Fruit fly (Drosophila melanogaster) whole organism, embryonic: ENCODE data around the gene CG15336.

Experiments
- B-H2 ChIP-seq: fragments of 200-800 bp; sonication (Bioruptor generic); optimal IDR thresholded peaks from 2 replicates; lab custom pipeline; 2018; ENCODE audit warnings: missing biosample characterization, mild to moderate bottlenecking, missing genetic modification characterization
- Bgb ChIP-seq: fragments of 200-800 bp; sonication (Bioruptor generic); IDR thresholded peaks from 2 replicates; pipeline ENCODE4 v1.3.6; 2022; ENCODE audit warnings: missing biosample characterization, missing genetic modification characterization; ENCODE audit not compliant: partially characterized antibody
- CG10321 ChIP-seq: fragments of 200-800 bp; sonication (Bioruptor generic); IDR thresholded peaks from 2 replicates; pipeline ENCODE4 v1.3.6; 2022; ENCODE audit warnings: missing biosample characterization, missing genetic modification characterization
- CG11695 ChIP-seq: fragments of 200-800 bp; sonication (Bioruptor generic); IDR thresholded peaks from 3 replicates; pipeline ENCODE4 v1.3.6; 2022; ENCODE audit warnings: missing biosample characterization, missing genetic modification characterization
- CG11723 ChIP-seq: fragments of 200-800 bp; sonication (Bioruptor generic); optimal IDR thresholded peaks from 2 replicates; lab custom pipeline; 2017; ENCODE audit warnings: missing biosample characterization, mild to moderate bottlenecking, missing genetic modification characterization
- CG13287 ChIP-seq: fragments of 200-800 bp; sonication (Bioruptor generic); IDR thresholded peaks from 2 replicates; pipeline ENCODE4 v1.3.6; 2022; ENCODE audit warnings: missing biosample characterization, missing genetic modification characterization; ENCODE audit not compliant: partially characterized antibody
- CG15011 ChIP-seq: fragments of 200-800 bp; sonication (Bioruptor generic); optimal IDR thresholded peaks from 3 replicates; lab custom pipeline; 2018; ENCODE audit warnings: missing biosample characterization, mild to moderate bottlenecking, missing genetic modification characterization
- CG15514 ChIP-seq: fragments of 200-800 bp; sonication (Bioruptor generic); optimal IDR thresholded peaks from 3 replicates; lab custom pipeline; 2017; ENCODE audit warnings: missing biosample characterization, missing genetic modification characterization, mild to moderate bottlenecking, moderate library complexity, missing genetic modification reagents
- CG16813 ChIP-seq: fragments of 200-800 bp; sonication (Bioruptor generic); IDR thresholded peaks from 3 replicates; pipeline ENCODE4 v1.3.6; 2022; ENCODE audit warnings: missing biosample characterization, missing genetic modification characterization; ENCODE audit not compliant: partially characterized antibody
- CG17802 ChIP-seq: fragments of 200-800 bp; sonication (Bioruptor generic); optimal IDR thresholded peaks from 2 replicates; lab custom pipeline; 2018; ENCODE audit warnings: missing biosample characterization, mild to moderate bottlenecking, missing genetic modification characterization, moderate library complexity
- CG2875 ChIP-seq: fragments of 200-800 bp; sonication (Bioruptor generic); optimal IDR thresholded peaks from 2 replicates; lab custom pipeline; 2017; ENCODE audit warnings: missing biosample characterization, mild to moderate bottlenecking, missing genetic modification characterization, missing genetic modification reagents
- CG30020 ChIP-seq: fragments of 200-800 bp; optimal IDR thresholded peaks from 2 replicates; lab custom pipeline; 2019; ENCODE audit warnings: missing biosample characterization, mild to moderate bottlenecking, missing genetic modification characterization, moderate library complexity
- CG33213 ChIP-seq: fragments of 200-800 bp; sonication (Bioruptor generic); optimal IDR thresholded peaks from 3 replicates; lab custom pipeline; 2016; ENCODE audit warnings: missing biosample characterization, missing genetic modification characterization
- CG4820 ChIP-seq: fragments of 200-800 bp; sonication (Bioruptor generic); optimal IDR thresholded peaks from 3 replicates; lab custom pipeline; 2016; ENCODE audit warnings: missing biosample characterization, missing genetic modification characterization
- CG5953 ChIP-seq: fragments of 200-800 bp; sonication (Bioruptor generic); IDR thresholded peaks from 2 replicates; pipeline ENCODE4 v1.3.6; 2022; ENCODE audit warnings: missing biosample characterization, missing genetic modification characterization
- CG6272 ChIP-seq: fragments of 200-800 bp; sonication (Bioruptor generic); IDR thresholded peaks from 2 replicates; pipeline ENCODE4 v1.3.6; 2022; ENCODE audit warnings: missing biosample characterization, missing genetic modification characterization
- CG8290 ChIP-seq, 3 experiments: fragments of 200-800 bp; sonication (Bioruptor generic); optimal IDR thresholded peaks; 2 replicates each; lab custom pipeline; 2016 to 2019; ENCODE audit warnings: missing biosample characterization in 3 of 3, missing genetic modification characterization in 3 of 3, mild to moderate bottlenecking in 2 of 3, moderate library complexity in 1 of 3
- CG9797 ChIP-seq: fragments of 200-800 bp; sonication (Bioruptor generic); optimal IDR thresholded peaks from 3 replicates; lab custom pipeline; 2018; ENCODE audit warnings: missing biosample characterization, mild to moderate bottlenecking, missing genetic modification characterization
- Camta ChIP-seq: fragments of 200-800 bp; sonication (Bioruptor generic); optimal IDR thresholded peaks from 2 replicates; lab custom pipeline; 2016; ENCODE audit warnings: missing biosample characterization, missing genetic modification characterization
- Dll ChIP-seq: fragments of 200-800 bp; sonication (Bioruptor generic); IDR thresholded peaks from 4 replicates; pipeline ENCODE4 v1.3.6; 2022; ENCODE audit warnings: missing biosample characterization, missing genetic modification characterization; ENCODE audit not compliant: partially characterized antibody
- E2f2 ChIP-seq: fragments of 200-800 bp; sonication (Bioruptor generic); IDR thresholded peaks from 2 replicates; pipeline ENCODE4 v1.3.6; 2022; ENCODE audit warnings: missing biosample characterization, missing genetic modification characterization
- Elba2 ChIP-seq: fragments of 200-800 bp; sonication (Bioruptor generic); optimal IDR thresholded peaks from 3 replicates; lab custom pipeline; 2016; ENCODE audit warnings: missing biosample characterization, missing genetic modification characterization
- Ets97D ChIP-seq: fragments of 200-800 bp; sonication (Bioruptor generic); optimal IDR thresholded peaks from 3 replicates; lab custom pipeline; 2016; ENCODE audit warnings: missing biosample characterization, missing genetic modification characterization
- Hmr ChIP-seq: fragments of 200-800 bp; sonication (Bioruptor generic); optimal IDR thresholded peaks from 3 replicates; lab custom pipeline; 2017; ENCODE audit warnings: mild to moderate bottlenecking, missing biosample characterization, missing genetic modification reagents, missing genetic modification characterization
- Hr3 ChIP-seq: fragments of 200-800 bp; sonication (Bioruptor generic); optimal IDR thresholded peaks from 3 replicates; lab custom pipeline; 2016; ENCODE audit warnings: missing biosample characterization, missing genetic modification characterization
- Hsf ChIP-seq: fragments of 200-800 bp; sonication (Bioruptor generic); optimal IDR thresholded peaks from 3 replicates; lab custom pipeline; 2016; ENCODE audit warnings: missing biosample characterization, missing genetic modification characterization
- Mad ChIP-seq: fragments of 200-800 bp; sonication (Bioruptor generic); optimal IDR thresholded peaks from 2 replicates; lab custom pipeline; 2016; ENCODE audit warnings: missing biosample characterization, missing genetic modification characterization
- Meics ChIP-seq: fragments of 200-800 bp; sonication (Bioruptor generic); optimal IDR thresholded peaks from 2 replicates; lab custom pipeline; 2017; ENCODE audit warnings: missing biosample characterization, mild to moderate bottlenecking, missing genetic modification characterization
- Opbp ChIP-seq: fragments of 200-800 bp; sonication (Bioruptor generic); IDR thresholded peaks from 3 replicates; pipeline ENCODE4 v1.3.6; 2022; ENCODE audit warnings: missing biosample characterization, missing genetic modification characterization; ENCODE audit not compliant: partially characterized antibody
- Side ChIP-seq: fragments of 200-800 bp; sonication (Bioruptor generic); optimal IDR thresholded peaks from 2 replicates; lab custom pipeline; 2016; ENCODE audit warnings: missing biosample characterization, missing genetic modification characterization
- Sox102F ChIP-seq: fragments of 200-800 bp; sonication (Bioruptor generic); optimal IDR thresholded peaks from 2 replicates; lab custom pipeline; 2018; ENCODE audit warnings: missing biosample characterization, mild to moderate bottlenecking, missing genetic modification characterization, moderate library complexity
- TFAM ChIP-seq: fragments of 200-800 bp; sonication (Bioruptor generic); optimal IDR thresholded peaks from 2 replicates; lab custom pipeline; 2017; ENCODE audit warnings: missing biosample characterization, missing genetic modification characterization, inconsistent platforms
- ab ChIP-seq: fragments of 200-800 bp; sonication (Bioruptor generic); optimal IDR thresholded peaks from 2 replicates; lab custom pipeline; 2016; ENCODE audit warnings: missing biosample characterization, missing genetic modification characterization
- abd-A ChIP-seq: fragments of 200-800 bp; sonication (Bioruptor generic); optimal IDR thresholded peaks from 3 replicates; lab custom pipeline; 2019; ENCODE audit warnings: missing biosample characterization, mild to moderate bottlenecking, missing genetic modification characterization, moderate library complexity
- bsh ChIP-seq, 2 experiments: fragments of 200-800 bp; sonication (Bioruptor generic); optimal IDR thresholded peaks; 2 replicates each; lab custom pipeline; 2017 to 2018; ENCODE audit warnings: mild to moderate bottlenecking in 2 of 2, missing biosample characterization in 2 of 2, missing genetic modification characterization in 2 of 2, moderate library complexity in 1 of 2
- cad ChIP-seq: fragments of >200 bp; optimal IDR thresholded peaks from 2 replicates; lab custom pipeline; 2017; ENCODE audit warnings: missing biosample characterization, missing genetic modification characterization
- cas ChIP-seq: fragments of 200-800 bp; sonication (Bioruptor generic); IDR thresholded peaks from 2 replicates; pipeline ENCODE4 v1.3.6; 2022; ENCODE audit warnings: missing biosample characterization, missing genetic modification characterization
- crol ChIP-seq: fragments of 200-800 bp; sonication (Bioruptor generic); IDR thresholded peaks from 2 replicates; pipeline ENCODE4 v1.3.6; 2022; ENCODE audit warnings: missing biosample characterization, missing genetic modification characterization
- ewg ChIP-seq: fragments of 200-800 bp; sonication (Bioruptor generic); optimal IDR thresholded peaks from 3 replicates; lab custom pipeline; 2017; ENCODE audit warnings: mild to moderate bottlenecking, missing biosample characterization, missing genetic modification reagents, missing genetic modification characterization
- grn ChIP-seq: fragments of 200-800 bp; sonication (Bioruptor generic); optimal IDR thresholded peaks from 3 replicates; lab custom pipeline; 2017; ENCODE audit warnings: missing biosample characterization, missing genetic modification characterization
- jigr1 ChIP-seq: fragments of 200-800 bp; sonication (Bioruptor generic); IDR thresholded peaks from 3 replicates; pipeline ENCODE4 v1.3.6; 2022; ENCODE audit warnings: missing biosample characterization, missing genetic modification characterization
- lmd ChIP-seq: fragments of 200-800 bp; sonication (Bioruptor generic); IDR thresholded peaks from 2 replicates; pipeline ENCODE4 v1.3.6; 2022; ENCODE audit warnings: missing biosample characterization, missing genetic modification characterization
- pb ChIP-seq: fragments of 200-800 bp; sonication (Bioruptor generic); optimal IDR thresholded peaks from 3 replicates; lab custom pipeline; 2016; ENCODE audit warnings: missing biosample characterization, missing genetic modification characterization
- ro ChIP-seq: fragments of 200-800 bp; sonication (Bioruptor generic); IDR thresholded peaks from 2 replicates; pipeline ENCODE4 v1.3.6; 2022; ENCODE audit warnings: missing biosample characterization, missing genetic modification characterization
- row ChIP-seq: fragments of 200-800 bp; sonication (Bioruptor generic); IDR thresholded peaks from 3 replicates; pipeline ENCODE4 v1.3.6; 2022; ENCODE audit warnings: missing biosample characterization, missing genetic modification characterization
- sens-2 ChIP-seq: fragments of 200-800 bp; sonication (Bioruptor generic); IDR thresholded peaks from 2 replicates; pipeline ENCODE4 v1.3.6; 2022; ENCODE audit warnings: missing biosample characterization, missing genetic modification characterization
- sna ChIP-seq: fragments of 200-800 bp; sonication (Bioruptor generic); IDR thresholded peaks from 2 replicates; pipeline ENCODE4 v1.3.6; 2022; ENCODE audit warnings: missing biosample characterization, missing genetic modification characterization; ENCODE audit not compliant: partially characterized antibody
- so ChIP-seq: fragments of 200-800 bp; sonication (Bioruptor generic); IDR thresholded peaks from 3 replicates; pipeline ENCODE4 v1.3.6; 2022; ENCODE audit warnings: missing biosample characterization, missing genetic modification characterization
- ssp ChIP-seq: fragments of 200-800 bp; sonication (Bioruptor generic); IDR thresholded peaks from 2 replicates; pipeline ENCODE4 v1.3.6; 2022; ENCODE audit warnings: missing biosample characterization, missing genetic modification characterization

Gene CG15336

dm6 chrX:8129204-8129997 lies 18.3 kb upstream of the CG15336 start, which contains the start of gene CG2116 (continued):
- TF ChIP-seq CG13287 (peak; percentile 72), B-H2 (GFP tag; lab: Kevin White, UChicago) (no peak), Elba2 (no peak), ewg (peak; percentile 76), pb (no peak), CG10321 (GFP tag; lab: Robert Waterston, UW) (no peak), Sox102F (GFP tag; lab: Kevin White, UChicago) (no peak), Hr3 (GFP tag; lab: Kevin White, UChicago) (no peak), CG9797 (GFP tag; lab: Kevin White, UChicago) (peak; percentile 78), Camta (no peak), Side (GFP tag; lab: Kevin White, UChicago) (no peak), CG17802 (tag; lab: Kevin White, UChicago) (no peak), CG2875 (GFP tag; lab: Kevin White, UChicago) (no peak), CG8290 (GFP tag; optimal IDR thresholded peaks at IDR 0.05; lab: Kevin White, UChicago) (peak; percentile 22), CG8290 (tag; optimal IDR thresholded peaks at IDR 0.05; lab: Kevin White, UChicago) (peak in 1 of 2 experiments; percentile 26), sens-2 (GFP tag; lab: Robert Waterston, UW) (no peak), CG15514 (GFP tag; lab: Kevin White, UChicago) (peak; percentile 59), Hmr (GFP tag; lab: Kevin White, UChicago) (no peak), CG11695 (no peak), Hsf (GFP tag; lab: Kevin White, UChicago) (no peak), cad (GFP tag; lab: Kevin White, UChicago) (no peak), Meics (GFP tag; lab: Kevin White, UChicago) (no peak), ssp (GFP tag; lab: Robert Waterston, UW) (peak; percentile 57; the same call in 1 of the 2 replicates), CG4820 (GFP tag; lab: Kevin White, UChicago) (no peak), lmd (GFP tag; lab: Robert Waterston, UW) (no peak), jigr1 (GFP tag; lab: Robert Waterston, UW) (no peak), ab (GFP tag; lab: Kevin White, UChicago) (no peak), CG33213 (GFP tag; lab: Kevin White, UChicago) (no peak), grn (GFP tag; lab: Kevin White, UChicago) (no peak), Ets97D (GFP tag; lab: Kevin White, UChicago) (peak; percentile 46), ro (no peak), CG15011 (GFP tag; lab: Kevin White, UChicago) (no peak), abd-A (tag; lab: Kevin White, UChicago) (no peak), Opbp (peak; percentile 43; the same call in 2 of the 3 replicates), Mad (GFP tag; lab: Kevin White, UChicago) (no peak), Bgb (peak; percentile 81), so (GFP tag; lab: Robert Waterston, UW) (no peak), CG11723 (GFP tag; lab: Kevin White, UChicago) (no peak), Dll (GFP tag; lab: Robert Waterston, UW) (peak; percentile 79), CG16813 (GFP tag; lab: Robert Waterston, UW) (peak; percentile 79), cas (GFP tag; lab: Robert Waterston, UW) (no peak), CG6272 (GFP tag; lab: Robert Waterston, UW) (no peak), sna (GFP tag; lab: Robert Waterston, UW) (0 out of 2 replicates have a peak, but pooled peaks have one; percentile 30), crol (GFP tag; lab: Robert Waterston, UW) (no peak), CG5953 (GFP tag; lab: Robert Waterston, UW) (no peak), E2f2 (peak; percentile 84), row (GFP tag; lab: Robert Waterston, UW) (peak; percentile 48; the same call in 2 of the 3 replicates), bsh (GFP tag; optimal IDR thresholded peaks at IDR 0.05; lab: Kevin White, UChicago) (no peak), TFAM (no peak), CG30020 (tag; lab: Kevin White, UChicago) (peak; percentile 45)
